Fruit fly (Drosophila melanogaster) whole organism, embryonic: Measurements from ENCODE around the gene spidey.

Source experiments
- Antp ChIP-seq: fragments of 200-800 bp; sonication (Bioruptor generic); optimal IDR thresholded peaks from 3 replicates; lab custom pipeline; 2016; ENCODE audit warnings: missing biosample characterization, missing genetic modification characterization
- Asciz ChIP-seq: fragments of 200-800 bp; sonication (Bioruptor generic); optimal IDR thresholded peaks from 2 replicates; lab custom pipeline; 2017; ENCODE audit warnings: missing biosample characterization, mild to moderate bottlenecking, missing genetic modification characterization, missing genetic modification reagents
- CG10654 ChIP-seq: fragments of 200-800 bp; sonication (Bioruptor generic); optimal IDR thresholded peaks from 2 replicates; lab custom pipeline; 2016; ENCODE audit warnings: missing biosample characterization, missing genetic modification characterization
- CG10959 ChIP-seq: fragments of 200-800 bp; sonication (Bioruptor generic); IDR thresholded peaks from 2 replicates; pipeline ENCODE4 v1.3.6; 2022; ENCODE audit warnings: missing biosample characterization, missing genetic modification characterization
- CG12236 ChIP-seq: fragments of 200-800 bp; sonication (Bioruptor generic); optimal IDR thresholded peaks from 2 replicates; lab custom pipeline; 2016; ENCODE audit warnings: missing biosample characterization, missing genetic modification characterization
- CG13894 ChIP-seq: fragments of 200-800 bp; sonication (Bioruptor generic); optimal IDR thresholded peaks from 3 replicates; lab custom pipeline; 2018; ENCODE audit warnings: missing biosample characterization, mild to moderate bottlenecking, missing genetic modification characterization, moderate library complexity
- CG1647 ChIP-seq: fragments of 200-800 bp; sonication (Bioruptor generic); optimal IDR thresholded peaks from 3 replicates; lab custom pipeline; 2016; ENCODE audit warnings: missing biosample characterization, missing genetic modification characterization
- CG16863 ChIP-seq: fragments of 200-800 bp; sonication (Bioruptor generic); optimal IDR thresholded peaks from 3 replicates; lab custom pipeline; 2016; ENCODE audit warnings: missing biosample characterization, missing genetic modification characterization
- CG1792 ChIP-seq: fragments of 200-800 bp; sonication (Bioruptor generic); optimal IDR thresholded peaks from 2 replicates; lab custom pipeline; 2016; ENCODE audit warnings: missing biosample characterization, missing genetic modification characterization
- CG18011 ChIP-seq: fragments of 200-800 bp; sonication (Bioruptor generic); optimal IDR thresholded peaks from 2 replicates; lab custom pipeline; 2017; ENCODE audit warnings: missing biosample characterization, missing genetic modification characterization, mild to moderate bottlenecking, moderate library complexity, missing genotype
- CG2889 ChIP-seq: fragments of 200-800 bp; sonication (Bioruptor generic); IDR thresholded peaks from 3 replicates; pipeline ENCODE4 v1.3.6; 2022; ENCODE audit warnings: missing biosample characterization, missing genetic modification characterization
- CG3163 ChIP-seq: fragments of 200-800 bp; sonication (Bioruptor generic); optimal IDR thresholded peaks from 3 replicates; lab custom pipeline; 2016; ENCODE audit warnings: missing biosample characterization, missing genetic modification characterization
- CG33213 ChIP-seq: fragments of 200-800 bp; sonication (Bioruptor generic); optimal IDR thresholded peaks from 3 replicates; lab custom pipeline; 2016; ENCODE audit warnings: missing biosample characterization, missing genetic modification characterization
- CG3838 ChIP-seq: fragments of 200-800 bp; sonication (Bioruptor generic); optimal IDR thresholded peaks from 3 replicates; lab custom pipeline; 2016; ENCODE audit warnings: missing biosample characterization, missing genetic modification characterization
- CG6689 ChIP-seq: fragments of 200-800 bp; sonication (Bioruptor generic); IDR thresholded peaks from 2 replicates; pipeline ENCODE4 v1.3.6; 2022; ENCODE audit warnings: missing biosample characterization, missing genetic modification characterization
- CG6854 ChIP-seq: fragments of 200-800 bp; sonication (Bioruptor generic); optimal IDR thresholded peaks from 3 replicates; lab custom pipeline; 2017; ENCODE audit warnings: missing biosample characterization, mild to moderate bottlenecking, missing genetic modification characterization
- CG8478 ChIP-seq: fragments of >200 bp; optimal IDR thresholded peaks from 2 replicates; lab custom pipeline; 2018
- CG8765 ChIP-seq: fragments of 200-800 bp; sonication (Bioruptor generic); IDR thresholded peaks from 2 replicates; pipeline ENCODE4 v1.3.6; 2022; ENCODE audit warnings: missing biosample characterization, missing genetic modification characterization
- D19A ChIP-seq: fragments of 200-800 bp; optimal IDR thresholded peaks from 3 replicates; lab custom pipeline; 2019; ENCODE audit warnings: missing biosample characterization, mild to moderate bottlenecking, missing genetic modification characterization, moderate library complexity
- ERR ChIP-seq: fragments of 200-800 bp; sonication (Bioruptor generic); optimal IDR thresholded peaks from 2 replicates; lab custom pipeline; 2016; ENCODE audit warnings: missing biosample characterization, missing genetic modification characterization
- HLH3B ChIP-seq: fragments of 200-800 bp; sonication (Bioruptor generic); IDR thresholded peaks from 2 replicates; pipeline ENCODE4 v1.3.6; 2022; ENCODE audit warnings: missing biosample characterization, missing genetic modification characterization
- Hr78 ChIP-seq, 2 experiments: fragments of 200-800 bp in 1 of 2; fragments of >200 bp in 1 of 2; sonication (Bioruptor generic) in 1 of 2; optimal IDR thresholded peaks; 2 replicates each; lab custom pipeline; 2017 to 2019; ENCODE audit warnings: missing biosample characterization in 2 of 2, missing genetic modification characterization in 2 of 2, mild to moderate bottlenecking in 1 of 2, moderate library complexity in 1 of 2
- Kr ChIP-seq: fragments of 200-800 bp; sonication (Bioruptor generic); optimal IDR thresholded peaks from 2 replicates; lab custom pipeline; 2017; ENCODE audit warnings: missing biosample characterization, mild to moderate bottlenecking, missing genetic modification characterization
- NC2α ChIP-seq: fragments of 200-800 bp; sonication (Bioruptor generic); optimal IDR thresholded peaks from 2 replicates; lab custom pipeline; 2016; ENCODE audit warnings: missing biosample characterization, missing genetic modification characterization
- Oaz ChIP-seq: fragments of 200-800 bp; sonication (Bioruptor generic); IDR thresholded peaks from 2 replicates; pipeline ENCODE4 v1.3.6; 2022; ENCODE audit warnings: missing biosample characterization, missing genetic modification characterization
- PHDP ChIP-seq: fragments of 200-800 bp; sonication (Bioruptor generic); optimal IDR thresholded peaks from 3 replicates; lab custom pipeline; 2018; ENCODE audit warnings: missing biosample characterization, mild to moderate bottlenecking, missing genetic modification characterization, moderate library complexity
- Poxn ChIP-seq: fragments of 200-800 bp; sonication (Bioruptor generic); IDR thresholded peaks from 2 replicates; pipeline ENCODE4 v1.3.6; 2022; ENCODE audit warnings: missing biosample characterization, missing genetic modification characterization
- Rx ChIP-seq: fragments of 200-800 bp; sonication (Bioruptor generic); IDR thresholded peaks from 2 replicates; pipeline ENCODE4 v1.3.6; 2022; ENCODE audit warnings: missing biosample characterization, missing genetic modification characterization
- YL-1 ChIP-seq: fragments of 200-800 bp; sonication (Bioruptor generic); optimal IDR thresholded peaks from 3 replicates; lab custom pipeline; 2017; ENCODE audit warnings: missing biosample characterization, mild to moderate bottlenecking, missing genetic modification characterization
- cad ChIP-seq: fragments of >200 bp; optimal IDR thresholded peaks from 2 replicates; lab custom pipeline; 2017; ENCODE audit warnings: missing biosample characterization, missing genetic modification characterization
- chif ChIP-seq, 2 experiments: fragments of 200-800 bp; sonication (Bioruptor generic); optimal IDR thresholded peaks; 3 replicates each; lab custom pipeline; 2016; ENCODE audit warnings: missing biosample characterization in 2 of 2, missing genetic modification characterization in 2 of 2
- corto ChIP-seq: fragments of 200-800 bp; sonication (Bioruptor generic); optimal IDR thresholded peaks from 2 replicates; lab custom pipeline; 2016; ENCODE audit warnings: missing biosample characterization, mild to moderate bottlenecking, missing genetic modification characterization, moderate library complexity
- dan ChIP-seq: fragments of 200-800 bp; sonication (Bioruptor generic); IDR thresholded peaks from 2 replicates; pipeline ENCODE4 v1.3.6; 2022; ENCODE audit warnings: missing biosample characterization, missing genetic modification characterization
- dm ChIP-seq: fragments of 200-800 bp; sonication (Bioruptor generic); optimal IDR thresholded peaks from 3 replicates; lab custom pipeline; 2016; ENCODE audit warnings: missing biosample characterization, missing genetic modification characterization
- exex ChIP-seq: fragments of 200-800 bp; sonication (Bioruptor generic); optimal IDR thresholded peaks from 4 replicates; lab custom pipeline; 2018; ENCODE audit warnings: missing biosample characterization, mild to moderate bottlenecking, missing genetic modification characterization, moderate library complexity
- fd96Cb ChIP-seq: fragments of 200-800 bp; sonication (Bioruptor generic); optimal IDR thresholded peaks from 2 replicates; lab custom pipeline; 2018; ENCODE audit warnings: missing biosample characterization, mild to moderate bottlenecking, missing genetic modification characterization, moderate library complexity
- fru ChIP-seq: fragments of >200 bp; optimal IDR thresholded peaks from 2 replicates; lab custom pipeline; 2017
- hb ChIP-seq: fragments of 200-800 bp; sonication (Bioruptor generic); IDR thresholded peaks from 3 replicates; pipeline ENCODE4 v1.3.6; 2022; ENCODE audit warnings: missing biosample characterization, missing genetic modification characterization; ENCODE audit not compliant: partially characterized antibody
- hth ChIP-seq: fragments of >200 bp; optimal IDR thresholded peaks from 2 replicates; lab custom pipeline; 2017; ENCODE audit warnings: inconsistent platforms
- ind ChIP-seq: fragments of 200-800 bp; sonication (Bioruptor generic); optimal IDR thresholded peaks from 3 replicates; lab custom pipeline; 2016; ENCODE audit warnings: missing biosample characterization, missing genetic modification characterization
- kni ChIP-seq: fragments of 200-800 bp; sonication (Bioruptor generic); optimal IDR thresholded peaks from 3 replicates; lab custom pipeline; 2017; ENCODE audit warnings: mild to moderate bottlenecking, missing biosample characterization, missing genetic modification reagents, missing genetic modification characterization
- knrl ChIP-seq: fragments of 200-800 bp; sonication (Bioruptor generic); IDR thresholded peaks from 3 replicates; pipeline ENCODE4 v1.3.6; 2022; ENCODE audit warnings: missing biosample characterization, missing genetic modification characterization; ENCODE audit not compliant: partially characterized antibody
- otp ChIP-seq: fragments of 200-800 bp; sonication (Bioruptor generic); IDR thresholded peaks from 3 replicates; pipeline ENCODE4, ENCODE4 v1.3.6; 2022; ENCODE audit warnings: missing biosample characterization, missing genetic modification characterization
- pros ChIP-seq: fragments of 200-800 bp; sonication (Bioruptor generic); optimal IDR thresholded peaks from 3 replicates; lab custom pipeline; 2019; ENCODE audit warnings: missing biosample characterization, mild to moderate bottlenecking, missing genetic modification characterization, moderate library complexity
- slp2 ChIP-seq: fragments of 200-800 bp; sonication (Bioruptor generic); optimal IDR thresholded peaks from 2 replicates; lab custom pipeline; 2016; ENCODE audit warnings: missing biosample characterization, missing genetic modification characterization
- stwl ChIP-seq: fragments of 200-800 bp; sonication (Bioruptor generic); optimal IDR thresholded peaks from 3 replicates; lab custom pipeline; 2018; ENCODE audit warnings: missing biosample characterization, mild to moderate bottlenecking, missing genetic modification characterization, moderate library complexity
- tgo ChIP-seq: fragments of 200-800 bp; sonication (Bioruptor generic); IDR thresholded peaks from 3 replicates; pipeline ENCODE4 v1.3.6; 2022; ENCODE audit warnings: missing biosample characterization, missing genetic modification characterization
- tna ChIP-seq: fragments of 200-800 bp; sonication (Bioruptor generic); IDR thresholded peaks from 2 replicates; pipeline ENCODE4 v1.3.6; 2022; ENCODE audit warnings: missing biosample characterization, missing genetic modification characterization; ENCODE audit not compliant: partially characterized antibody
- tup ChIP-seq: fragments of 200-800 bp; sonication (Bioruptor generic); optimal IDR thresholded peaks from 2 replicates; lab custom pipeline; 2016; ENCODE audit warnings: missing biosample characterization, mild to moderate bottlenecking, missing genetic modification characterization, moderate library complexity
- tx ChIP-seq: fragments of 200-800 bp; sonication (Bioruptor generic); optimal IDR thresholded peaks from 2 replicates; lab custom pipeline; 2016; ENCODE audit warnings: missing biosample characterization, missing genetic modification characterization
- vfl ChIP-seq: fragments of 200-800 bp; sonication (Bioruptor generic); optimal IDR thresholded peaks from 2 replicates; lab custom pipeline; 2016; ENCODE audit warnings: missing biosample characterization, missing genetic modification characterization
- zfh2 ChIP-seq: fragments of 200-800 bp; sonication (Bioruptor generic); optimal IDR thresholded peaks from 2 replicates; lab custom pipeline; 2016; ENCODE audit warnings: missing biosample characterization, missing genetic modification characterization

spidey gene

dm6 chrX:7934679-7935078 is 25.9 kb downstream of the spidey start, which contains the start of gene RpS14b (continued):
- TF ChIP-seq CG8478 (lab: Kevin White, UChicago), result no peak
- peak; percentile 35 for TF ChIP-seq vfl (GFP tag; lab: Kevin White, UChicago)
- TF ChIP-seq tx, result peak; percentile 1
- TF ChIP-seq Antp, result peak; percentile 54
- no peak for TF ChIP-seq fd96Cb (tag; lab: Kevin White, UChicago)
- TF ChIP-seq ind (GFP tag; lab: Kevin White, UChicago), result peak; percentile 40
- TF ChIP-seq slp2 (GFP tag; lab: Kevin White, UChicago), result peak; percentile 6
- peak; percentile 51 for TF ChIP-seq PHDP (tag; lab: Kevin White, UChicago)
- TF ChIP-seq tgo (GFP tag; lab: Robert Waterston, UW), result peak; percentile 56; the same call in 2 of the 3 replicates
- TF ChIP-seq exex, result no peak
- no peak for TF ChIP-seq Kr (GFP tag; lab: Kevin White, UChicago)
- no peak for TF ChIP-seq NC2α (GFP tag; lab: Kevin White, UChicago)
- TF ChIP-seq CG12236, result no peak
- peak; percentile 90 for TF ChIP-seq YL-1 (GFP tag; lab: Kevin White, UChicago)
- peak; percentile 41 for TF ChIP-seq CG13894 (tag; lab: Kevin White, UChicago)
- peak; percentile 61 for TF ChIP-seq stwl
- TF ChIP-seq corto (GFP tag; lab: Kevin White, UChicago), result no peak
- peak; percentile 49 for TF ChIP-seq kni (GFP tag; lab: Kevin White, UChicago)
- peak; percentile 50 for TF ChIP-seq CG1792 (GFP tag; lab: Kevin White, UChicago)
- TF ChIP-seq CG2889 (GFP tag; lab: Robert Waterston, UW), result peak; percentile 53; the same call in 1 of the 3 replicates
- no peak for TF ChIP-seq Poxn (GFP tag; lab: Robert Waterston, UW)
- no peak; the same call in 1 of the 2 replicates for TF ChIP-seq CG8765
- TF ChIP-seq CG33213, result peak; percentile 66
- no peak for TF ChIP-seq hth (lab: Kevin White, UChicago)
- no peak for TF ChIP-seq D19A (tag; lab: Kevin White, UChicago)
- no peak for TF ChIP-seq cad (GFP tag; lab: Kevin White, UChicago)
- TF ChIP-seq CG10654, result peak; percentile 29
- peak; percentile 32 for TF ChIP-seq CG6854 (GFP tag; lab: Kevin White, UChicago)
- TF ChIP-seq CG3163 (GFP tag; lab: Kevin White, UChicago), result peak; percentile 9
- peak; percentile 8 for TF ChIP-seq CG16863 (GFP tag; lab: Kevin White, UChicago)
- no peak for TF ChIP-seq CG10959 (GFP tag; lab: Robert Waterston, UW)
- TF ChIP-seq CG6689 (GFP tag; lab: Robert Waterston, UW), result no peak
- TF ChIP-seq dm (GFP tag; lab: Kevin White, UChicago), result peak; percentile 80
- 0 out of 2 replicates have a peak, but pooled peaks have one; percentile 33 for TF ChIP-seq tna (GFP tag; lab: Robert Waterston, UW)
- TF ChIP-seq HLH3B, result peak; percentile 56
- TF ChIP-seq CG18011 (GFP tag; lab: Kevin White, UChicago), result peak; percentile 62
- TF ChIP-seq zfh2 (GFP tag; lab: Kevin White, UChicago), result peak; percentile 60
- TF ChIP-seq fru (lab: Kevin White, UChicago), result no peak
- TF ChIP-seq hb, result peak; percentile 41; the same call in 1 of the 3 replicates
- TF ChIP-seq Oaz (GFP tag; lab: Robert Waterston, UW), result peak; percentile 52
- peak; percentile 39 for TF ChIP-seq Asciz
- TF ChIP-seq CG3838 (GFP tag; lab: Kevin White, UChicago), result no peak
- no peak for TF ChIP-seq pros (GFP tag; lab: Kevin White, UChicago)
- peak; percentile 5 to 52 for TF ChIP-seq chif (GFP tag; optimal IDR thresholded peaks at IDR 0.05; lab: Kevin White, UChicago)
- no peak for TF ChIP-seq Hr78 (GFP tag; optimal IDR thresholded peaks at IDR 0.05; lab: Kevin White, UChicago)
- TF ChIP-seq knrl (GFP tag; lab: Robert Waterston, UW), result peak; percentile 72
- no peak for TF ChIP-seq CG1647
- TF ChIP-seq Rx (GFP tag; lab: Robert Waterston, UW), result peak; percentile 67
- peak; percentile 19 for TF ChIP-seq ERR (GFP tag; lab: Kevin White, UChicago)
- no peak for TF ChIP-seq tup (GFP tag; lab: Kevin White, UChicago)
- TF ChIP-seq dan (GFP tag; lab: Robert Waterston, UW), result no peak
- peak; percentile 68; the same call in 2 of the 3 replicates for TF ChIP-seq otp (GFP tag; lab: Robert Waterston, UW)
